Fruit fly (Drosophila melanogaster): Measurements from ENCODE around the gene Tcs6.

DNA sequence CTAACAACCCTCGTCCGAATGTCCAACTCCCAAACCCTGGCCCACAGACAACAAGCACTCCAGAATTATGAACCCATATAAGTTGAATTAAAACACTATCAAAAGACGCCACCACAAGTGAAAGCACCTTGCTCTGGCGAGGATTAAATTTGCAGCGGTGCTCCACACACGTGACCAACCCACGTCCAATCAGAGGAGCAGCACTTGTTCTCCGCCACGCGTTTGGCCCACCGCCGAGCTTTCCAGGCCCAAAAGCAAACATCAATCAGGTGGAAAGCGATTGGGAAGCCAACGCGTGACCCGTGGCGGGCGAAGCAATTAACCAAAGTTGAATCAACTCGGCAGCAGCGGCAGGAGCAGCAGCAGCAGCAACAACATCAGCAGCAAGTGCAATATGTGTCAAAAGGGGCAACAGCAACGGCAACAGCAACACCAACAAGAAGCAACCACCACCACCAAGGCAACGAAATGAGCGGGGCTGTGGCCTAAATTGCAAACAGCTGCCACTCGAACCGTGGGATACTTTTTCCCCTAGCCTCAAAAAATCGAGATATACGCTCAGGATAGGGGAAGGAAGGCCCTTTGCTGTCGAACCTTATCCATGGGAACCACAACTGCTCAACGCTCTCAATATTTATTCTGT lies 25.9 kb downstream of the Tcs6 start:
- TF ChIP-seq h (optimal IDR thresholded peaks at IDR 0.05) (no peak), psq (optimal IDR thresholded peaks at IDR 0.05) (no peak), Myc (optimal IDR thresholded peaks at IDR 0.05) (no peak), insv (optimal IDR thresholded peaks at IDR 0.05) (no peak), Sin3A (optimal IDR thresholded peaks at IDR 0.05) (no peak)
